Fruit fly (Drosophila melanogaster) whole organism, wandering third instar larva: ENCODE measurements around the gene pasi2.

Source experiments
- Dfd ChIP-seq: fragments of >200 bp; optimal IDR thresholded peaks from 2 replicates; lab custom pipeline; 2017; ENCODE audit warnings: missing biosample characterization, missing genetic modification characterization
- N ChIP-seq: fragments of >200 bp; optimal IDR thresholded peaks from 2 replicates; lab custom pipeline; 2018; ENCODE audit warnings: missing biosample characterization, missing external identifiers, missing genetic modification characterization
- OdsH ChIP-seq: fragments of 200-800 bp; sonication (Bioruptor generic); optimal IDR thresholded peaks from 2 replicates; lab custom pipeline; 2016; ENCODE audit warnings: missing biosample characterization, mild to moderate bottlenecking, missing genetic modification characterization
- Sp1 ChIP-seq: fragments of 200-800 bp; sonication (Bioruptor generic); optimal IDR thresholded peaks from 3 replicates; lab custom pipeline; 2019; ENCODE audit warnings: missing biosample characterization, mild to moderate bottlenecking, missing genetic modification characterization, moderate library complexity
- br ChIP-seq: fragments of 200-800 bp; sonication (Bioruptor generic); optimal IDR thresholded peaks from 2 replicates; lab custom pipeline; 2016; ENCODE audit warnings: missing biosample characterization, missing genetic modification characterization
- foxo ChIP-seq, 2 experiments: fragments of 200-800 bp; sonication (Bioruptor generic); optimal IDR thresholded peaks; 2 replicates in 1 of 2; 3 replicates in 1 of 2; lab custom pipeline; 2016 to 2017; ENCODE audit warnings: missing biosample characterization in 2 of 2, missing genetic modification characterization in 2 of 2
- lola ChIP-seq: fragments of >200 bp; optimal IDR thresholded peaks from 2 replicates; lab custom pipeline; 2017; ENCODE audit warnings: missing biosample characterization, missing genetic modification characterization
- usp ChIP-seq: fragments of >200 bp; optimal IDR thresholded peaks from 2 replicates; lab custom pipeline; 2017; ENCODE audit warnings: missing biosample characterization, missing genetic modification characterization

DNA sequence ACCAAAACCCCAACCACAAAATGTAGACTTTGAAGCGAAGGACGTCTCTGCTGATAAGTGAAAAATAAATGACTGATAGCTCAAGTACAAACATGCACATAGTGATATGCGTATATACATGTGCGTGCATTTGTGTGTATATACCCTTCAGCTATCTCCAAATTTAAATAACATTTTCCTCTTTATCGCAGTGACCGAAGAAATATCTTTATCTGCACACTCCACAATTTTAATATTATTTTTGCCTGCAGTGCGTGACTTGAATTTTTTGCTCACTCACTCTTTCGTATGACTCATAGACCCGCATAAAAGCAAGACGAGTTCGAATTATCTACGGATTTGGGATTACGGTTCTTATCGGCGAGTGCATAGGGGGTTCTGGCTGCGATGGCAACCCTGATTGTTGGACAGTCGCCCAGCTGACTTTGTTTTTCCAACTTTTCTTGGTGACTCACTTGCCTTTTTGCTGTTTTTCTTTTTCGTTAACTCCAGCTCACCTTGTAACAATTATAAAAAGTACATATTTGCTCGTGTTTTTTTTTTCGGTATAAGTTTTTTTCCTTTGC is 8.1 kb downstream of the pasi2 start:
- no peak for TF ChIP-seq br (GFP tag; lab: Kevin White, UChicago)
- no peak for TF ChIP-seq Dfd (GFP tag; lab: Kevin White, UChicago)
- no peak for TF ChIP-seq N
- no peak for TF ChIP-seq foxo (GFP tag; optimal IDR thresholded peaks at IDR 0.05; lab: Kevin White, UChicago)
- no peak for TF ChIP-seq usp (GFP tag; lab: Kevin White, UChicago)
- no peak for TF ChIP-seq OdsH (GFP tag; lab: Kevin White, UChicago)
- TF ChIP-seq Sp1 (GFP tag; lab: Kevin White, UChicago), result no peak
- TF ChIP-seq lola (GFP tag; lab: Kevin White, UChicago), result no peak
